Worm (Caenorhabditis elegans): ENCODE measurements around the gene cubn-1.

Gene cubn-1

ce11 chrV:12670607-12671006 lies 59.5 kb downstream of the cubn-1 start, which contains the start of gene srx-116:
Gene srx-116 (plus strand): TSS chrV:12670907.
- TF ChIP-seq him-1 (tag; optimal IDR thresholded peaks at IDR 0.05) (no peak), ceh-40 (GFP tag; IDR thresholded peaks at IDR 0.05) (no peak), ccch-3 (GFP tag; optimal IDR thresholded peaks at IDR 0.05) (no peak)

- TF ChIP-seq rcor-1 (GFP tag; IDR thresholded peaks at IDR 0.05) (no peak), egl-18 (GFP tag; IDR thresholded peaks at IDR 0.05) (no peak), rpc-1 (optimal IDR thresholded peaks at IDR 0.05) (no peak), rpc-1 (tag; optimal IDR thresholded peaks at IDR 0.05) (no peak), F52B5.7 (tag; optimal IDR thresholded peaks at IDR 0.05) (no peak), akir-1 (GFP tag; optimal IDR thresholded peaks at IDR 0.05) (no peak), dpff-1 (tag; optimal IDR thresholded peaks at IDR 0.05) (no peak), dpl-1 (GFP tag; optimal IDR thresholded peaks at IDR 0.05) (no peak), Y79H2A.3 (GFP tag; conservative IDR thresholded peaks at IDR 0.05) (no peak), mcd-1 (GFP tag; IDR thresholded peaks at IDR 0.05) (no peak), attf-5 (GFP tag; optimal IDR thresholded peaks at IDR 0.05) (no peak), ceh-79 (tag; optimal IDR thresholded peaks at IDR 0.05) (no peak), ceh-40 (GFP tag; IDR thresholded peaks at IDR 0.05) (no peak), nhr-120 (GFP tag; IDR thresholded peaks at IDR 0.05) (no peak), pbrm-1 (GFP tag; IDR thresholded peaks at IDR 0.05) (no peak), lir-1 (GFP tag; conservative IDR thresholded peaks at IDR 0.05) (no peak), Y53G8AR.9 (GFP tag; conservative IDR thresholded peaks at IDR 0.05) (no peak), efl-1 (GFP tag; optimal IDR thresholded peaks at IDR 0.05) (no peak), lag-1 (GFP tag; IDR thresholded peaks at IDR 0.05) (no peak), madf-8 (GFP tag; conservative IDR thresholded peaks at IDR 0.05) (no peak), snpc-3.4 (tag; optimal IDR thresholded peaks at IDR 0.05) (no peak)
These were observed 62.6 kb downstream of the cubn-1 start for ce11 chrV:12673745-12674144.

ce11 chrV:12676299-12676698 lies 65.2 kb downstream of the cubn-1 start:
- TF ChIP-seq rpc-1 (optimal IDR thresholded peaks at IDR 0.05) (no peak), rpc-1 (tag; optimal IDR thresholded peaks at IDR 0.05) (no peak), sdz-38 (tag; optimal IDR thresholded peaks at IDR 0.05) (no peak), F57A8.1 (GFP tag; optimal IDR thresholded peaks at IDR 0.05) (no peak), F37B4.10 (GFP tag; IDR thresholded peaks at IDR 0.05) (no peak), nfyb-1 (GFP tag; IDR thresholded peaks at IDR 0.05) (no peak), egl-18 (GFP tag; IDR thresholded peaks at IDR 0.05) (no peak), D2030.7 (GFP tag; IDR thresholded peaks at IDR 0.05) (no peak)
